Worm (Caenorhabditis elegans): Measurements from ENCODE around the gene egas-4.

The egas-4 gene

DNA sequence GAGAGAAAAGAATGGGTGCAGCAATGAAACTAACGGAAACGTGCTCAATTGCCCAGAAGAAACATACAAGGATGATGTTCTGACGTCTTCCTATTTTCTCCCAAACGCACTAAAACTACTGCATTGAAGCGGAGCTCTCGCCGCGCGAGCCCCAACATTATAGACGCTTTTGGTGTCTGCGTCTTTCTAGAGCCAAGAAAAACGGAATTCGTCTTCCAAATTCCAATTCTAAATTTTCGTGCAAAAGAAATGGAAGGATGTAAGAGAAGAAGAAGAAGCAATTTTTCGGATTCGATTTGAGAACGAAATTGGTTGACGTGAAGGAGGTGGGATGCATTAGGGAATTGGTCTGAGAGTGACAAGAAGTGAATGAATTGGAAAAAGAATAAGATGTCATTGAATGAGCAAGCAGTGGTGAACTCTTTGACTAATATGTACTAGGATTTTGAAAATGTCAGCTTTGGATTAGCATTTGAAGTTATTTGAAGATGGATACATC, 43.9 kb downstream of the egas-4 start:
- TF ChIP-seq T26A8.4 (GFP tag; IDR thresholded peaks at IDR 0.05), result no peak
- TF ChIP-seq unc-62 (GFP tag; optimal IDR thresholded peaks at IDR 0.05 in 1 of 2), result peak in 1 of 2 experiments; percentile 93
- TF ChIP-seq unc-62 (tag; optimal IDR thresholded peaks at IDR 0.05), result no peak
- TF ChIP-seq ces-1 (GFP tag; optimal IDR thresholded peaks at IDR 0.05), result peak; percentile 3
- TF ChIP-seq ctbp-1 (GFP tag; IDR thresholded peaks at IDR 0.05), result 0 out of 2 replicates have a peak, but pooled peaks have one; percentile 12

DNA sequence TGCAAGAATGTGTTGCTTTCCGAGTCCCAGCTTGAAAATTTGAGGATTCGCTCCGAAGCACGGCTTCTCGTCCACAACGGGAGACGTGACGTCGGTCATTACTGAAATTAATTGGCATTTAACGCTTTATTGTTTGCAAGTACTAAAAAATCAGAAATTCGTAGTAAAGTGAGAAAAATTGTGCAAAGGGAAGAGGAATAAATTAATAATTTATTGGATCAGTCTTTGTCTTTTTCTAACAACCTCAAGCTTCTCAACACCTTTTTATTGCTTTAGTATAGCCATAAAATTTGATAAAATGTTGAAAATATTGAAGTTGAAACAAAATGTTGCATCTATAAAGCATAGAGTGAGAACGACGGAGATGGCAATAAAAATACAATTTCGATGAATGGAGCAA, 46.3 kb downstream of the egas-4 start, which contains the start of gene tes-1:
tes-1 (minus strand) TSS at position 101 of the 400 bp plus-strand sequence.
- TF ChIP-seq php-3 (GFP tag; IDR thresholded peaks at IDR 0.05) (0 out of 2 replicates have a peak, but pooled peaks have one; percentile 26), tag-97 (GFP tag; IDR thresholded peaks at IDR 0.05) (no peak)

DNA sequence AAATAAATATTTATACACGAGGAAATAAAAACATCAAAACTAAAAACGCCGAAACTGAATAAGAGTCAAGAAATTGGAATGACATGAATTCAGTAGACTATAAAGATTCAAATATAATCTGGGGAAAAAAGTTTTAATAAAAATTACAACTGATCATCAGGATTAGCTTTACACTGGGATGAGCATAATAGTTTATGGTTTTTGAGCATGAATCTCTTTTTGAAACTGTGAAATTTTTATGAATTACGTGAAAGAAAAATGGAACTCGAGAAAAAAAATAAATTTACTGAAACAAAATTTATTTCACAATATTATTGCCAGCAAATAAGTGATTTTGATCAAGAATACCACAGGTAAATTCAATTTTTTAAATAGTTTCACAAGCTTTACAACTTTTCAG, 50.1 kb downstream of the egas-4 start, which contains the start of gene B0496.2:
B0496.2 (plus strand) TSS at position 301 of the 400 bp plus-strand sequence.
- TF ChIP-seq spr-3 (GFP tag; optimal IDR thresholded peaks at IDR 0.05), result no peak
- TF ChIP-seq daf-8 (GFP tag; IDR thresholded peaks at IDR 0.05), result no peak
- TF ChIP-seq hmg-1.1 (GFP tag; IDR thresholded peaks at IDR 0.05), result no peak
- TF ChIP-seq hif-1 (tag; optimal IDR thresholded peaks at IDR 0.05), result no peak
- TF ChIP-seq jun-1 (tag; optimal IDR thresholded peaks at IDR 0.05), result no peak

DNA sequence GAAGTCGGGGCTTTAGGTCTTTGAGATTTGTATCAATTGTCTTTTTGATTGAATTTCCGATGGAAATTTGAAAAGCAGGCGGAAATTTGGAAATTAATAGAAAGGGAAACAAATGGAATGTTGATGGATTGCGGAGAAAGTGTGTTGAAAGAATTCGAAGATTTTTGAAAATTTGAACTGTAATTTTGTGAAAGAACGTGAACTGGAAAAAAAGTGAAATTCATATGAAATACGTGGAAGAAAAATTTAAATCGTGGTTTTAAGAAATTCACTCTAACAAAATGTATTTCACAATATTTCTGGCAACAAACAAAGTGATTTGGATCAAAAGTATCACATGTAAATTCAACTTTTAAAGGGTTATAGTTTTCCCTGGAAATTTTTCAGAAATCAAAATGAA, 51.7 kb downstream of the egas-4 start, which contains the start of gene B0496.1:
B0496.1 (plus strand) TSS at position 301 of the 400 bp plus-strand sequence.
- TF ChIP-seq mep-1 (tag; optimal IDR thresholded peaks at IDR 0.05), result no peak
- TF ChIP-seq D1046.2 (GFP tag; IDR thresholded peaks at IDR 0.05), result no peak
- no peak for TF ChIP-seq dmd-8 (GFP tag; IDR thresholded peaks at IDR 0.05)
- no peak for TF ChIP-seq ctbp-1 (GFP tag; IDR thresholded peaks at IDR 0.05)
- no peak for TF ChIP-seq sdz-12 (GFP tag; optimal IDR thresholded peaks at IDR 0.05)
- no peak for TF ChIP-seq mes-2 (tag; optimal IDR thresholded peaks at IDR 0.05; ENCODE audit: poor library complexity, severe bottlenecking)
- no peak for TF ChIP-seq tra-1 (GFP tag; IDR thresholded peaks at IDR 0.05)
- TF ChIP-seq jun-1 (tag; optimal IDR thresholded peaks at IDR 0.05), result no peak
- TF ChIP-seq lsy-2 (tag; optimal IDR thresholded peaks at IDR 0.05), result no peak

DNA sequence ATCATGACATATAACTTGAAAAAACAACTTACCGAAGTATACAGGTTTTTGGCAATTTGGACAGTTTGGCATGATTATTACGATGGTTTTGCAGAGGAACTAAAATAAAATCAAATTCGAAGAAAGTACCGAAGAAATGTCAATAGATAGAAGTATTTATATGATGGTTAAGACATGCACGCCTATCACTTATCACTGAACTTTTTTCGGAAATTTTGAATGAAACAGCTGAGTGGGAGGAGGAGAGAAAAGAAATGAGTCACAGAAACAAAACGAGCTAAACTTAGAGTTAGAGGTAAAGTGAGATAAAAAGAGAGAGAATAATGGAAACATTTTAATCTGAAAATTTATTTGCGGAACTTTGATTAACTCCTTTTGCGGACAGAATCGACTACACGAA, 52.4 kb downstream of the egas-4 start, which contains the start of gene valv-1:
valv-1 (minus strand) TSS at position 101 of the 400 bp plus-strand sequence.
- TF ChIP-seq daf-8 (GFP tag; IDR thresholded peaks at IDR 0.05) (no peak), unc-62 (GFP tag; optimal IDR thresholded peaks at IDR 0.05 in 1 of 2) (peak in 1 of 2 experiments; percentile 51), unc-62 (tag; optimal IDR thresholded peaks at IDR 0.05) (no peak)
